Fruit fly (Drosophila melanogaster) whole organism, prepupa: ENCODE results near the gene Smr.

ENCODE experiments used
- Blimp-1 ChIP-seq: fragments of 200-800 bp; sonication (Bioruptor generic); optimal IDR thresholded peaks from 3 replicates; lab custom pipeline; 2017; ENCODE audit warnings: missing biosample characterization, missing genetic modification characterization, mild to moderate bottlenecking, moderate library complexity, missing genetic modification reagents
- CG10631 ChIP-seq: fragments of 200-800 bp; sonication (Bioruptor generic); optimal IDR thresholded peaks from 2 replicates; lab custom pipeline; 2016; ENCODE audit warnings: missing biosample characterization, missing genetic modification characterization
- CG10669 ChIP-seq: fragments of 200-800 bp; sonication (Bioruptor generic); optimal IDR thresholded peaks from 3 replicates; lab custom pipeline; 2018; ENCODE audit warnings: missing biosample characterization, mild to moderate bottlenecking, missing genetic modification characterization, moderate library complexity
- CG11294 ChIP-seq: fragments of 200-800 bp; sonication (Bioruptor generic); IDR thresholded peaks from 2 replicates; pipeline ENCODE4 v1.3.6; 2022; ENCODE audit warnings: missing biosample characterization, missing genetic modification characterization
- CG11762 ChIP-seq: fragments of 200-800 bp; sonication (Bioruptor generic); optimal IDR thresholded peaks from 3 replicates; lab custom pipeline; 2016; ENCODE audit warnings: missing biosample characterization, missing genetic modification characterization; ENCODE audit not compliant: insufficient read depth
- CG11902 ChIP-seq: fragments of 200-800 bp; sonication (Bioruptor generic); optimal IDR thresholded peaks from 3 replicates; lab custom pipeline; 2016; ENCODE audit warnings: missing biosample characterization, missing genetic modification characterization
- CG15336 ChIP-seq: fragments of 200-800 bp; sonication (Bioruptor generic); IDR thresholded peaks from 2 replicates; pipeline ENCODE4 v1.3.6; 2022; ENCODE audit warnings: missing biosample characterization, missing genetic modification characterization
- CG1621 ChIP-seq: fragments of 200-800 bp; sonication (Bioruptor generic); optimal IDR thresholded peaks from 3 replicates; lab custom pipeline; 2018; ENCODE audit warnings: missing biosample characterization, mild to moderate bottlenecking, missing genetic modification characterization
- CG16779 ChIP-seq: fragments of 200-800 bp; sonication (Bioruptor generic); optimal IDR thresholded peaks from 3 replicates; lab custom pipeline; 2017; ENCODE audit warnings: missing biosample characterization, mild to moderate bottlenecking, missing genetic modification characterization
- CG3032 ChIP-seq: fragments of 200-800 bp; optimal IDR thresholded peaks from 2 replicates; lab custom pipeline; 2019; ENCODE audit warnings: missing biosample characterization, mild to moderate bottlenecking, missing genetic modification characterization, moderate library complexity
- CG31627 ChIP-seq: fragments of 200-800 bp; sonication (Bioruptor generic); optimal IDR thresholded peaks from 3 replicates; lab custom pipeline; 2016; ENCODE audit warnings: missing biosample characterization, missing genetic modification characterization
- CG32006 ChIP-seq: fragments of 200-800 bp; sonication (Bioruptor generic); optimal IDR thresholded peaks from 3 replicates; lab custom pipeline; 2017; ENCODE audit warnings: missing biosample characterization, mild to moderate bottlenecking, missing genetic modification characterization
- CG34406 ChIP-seq: fragments of 200-800 bp; sonication (Bioruptor generic); optimal IDR thresholded peaks from 3 replicates; lab custom pipeline; 2016; ENCODE audit warnings: missing biosample characterization, missing genetic modification characterization
- CG3919 ChIP-seq: fragments of 200-800 bp; sonication (Bioruptor generic); optimal IDR thresholded peaks from 3 replicates; lab custom pipeline; 2016; ENCODE audit warnings: missing biosample characterization, missing genetic modification characterization
- CG4318 ChIP-seq: fragments of 200-800 bp; sonication (Bioruptor generic); optimal IDR thresholded peaks from 3 replicates; lab custom pipeline; 2017; ENCODE audit warnings: missing biosample characterization, mild to moderate bottlenecking, missing genetic modification characterization
- CG6163 ChIP-seq: fragments of 200-800 bp; sonication (Bioruptor generic); IDR thresholded peaks from 3 replicates; pipeline ENCODE4 v1.3.6; 2022; ENCODE audit warnings: missing biosample characterization, missing genetic modification characterization
- CG6276 ChIP-seq: fragments of 200-800 bp; sonication (Bioruptor generic); optimal IDR thresholded peaks from 2 replicates; lab custom pipeline; 2017; ENCODE audit warnings: missing biosample characterization, mild to moderate bottlenecking, missing genetic modification characterization
- CG6808 ChIP-seq: fragments of 200-800 bp; sonication (Bioruptor generic); optimal IDR thresholded peaks from 3 replicates; lab custom pipeline; 2017; ENCODE audit warnings: missing biosample characterization, missing genetic modification characterization, mild to moderate bottlenecking, moderate library complexity, missing genetic modification reagents
- CG6854 ChIP-seq: fragments of 200-800 bp; sonication (Bioruptor generic); optimal IDR thresholded peaks from 2 replicates; lab custom pipeline; 2017; ENCODE audit warnings: missing biosample characterization, mild to moderate bottlenecking, missing genetic modification characterization
- CG8119 ChIP-seq: fragments of 200-800 bp; sonication (Bioruptor generic); IDR thresholded peaks from 3 replicates; pipeline ENCODE4 v1.3.6; 2022; ENCODE audit warnings: missing biosample characterization, missing genetic modification characterization
- CG8319 ChIP-seq: fragments of 200-800 bp; sonication (Bioruptor generic); optimal IDR thresholded peaks from 3 replicates; lab custom pipeline; 2016; ENCODE audit warnings: missing biosample characterization, missing genetic modification characterization
- CG8632 ChIP-seq: fragments of 200-800 bp; sonication (Bioruptor generic); optimal IDR thresholded peaks from 3 replicates; lab custom pipeline; 2016; ENCODE audit warnings: missing biosample characterization, missing genetic modification characterization
- CG9139 ChIP-seq: fragments of 200-800 bp; sonication (Bioruptor generic); optimal IDR thresholded peaks from 3 replicates; lab custom pipeline; 2017; ENCODE audit warnings: missing biosample characterization, mild to moderate bottlenecking, missing genetic modification characterization
- Eip93F ChIP-seq: fragments of 200-800 bp; sonication (Bioruptor generic); optimal IDR thresholded peaks from 2 replicates; lab custom pipeline; 2016; ENCODE audit warnings: missing biosample characterization, mild to moderate bottlenecking, missing genetic modification characterization
- Ets21C ChIP-seq: fragments of 200-800 bp; sonication (Bioruptor generic); optimal IDR thresholded peaks from 3 replicates; lab custom pipeline; 2016; ENCODE audit warnings: missing biosample characterization, missing genetic modification characterization
- Ets96B ChIP-seq: fragments of 200-800 bp; optimal IDR thresholded peaks from 2 replicates; lab custom pipeline; 2019; ENCODE audit warnings: missing biosample characterization, mild to moderate bottlenecking, missing genetic modification characterization, moderate library complexity
- Gug ChIP-seq: fragments of 200-800 bp; sonication (Bioruptor generic); IDR thresholded peaks from 2 replicates; pipeline ENCODE4 v1.3.6; 2022; ENCODE audit warnings: missing biosample characterization, missing genetic modification characterization
- Hr38 ChIP-seq: sonication (Bioruptor generic); optimal IDR thresholded peaks from 2 replicates; lab custom pipeline; 2016; ENCODE audit warnings: missing biosample characterization, missing genetic modification characterization
- Hr39 ChIP-seq: fragments of 200-800 bp; sonication (Bioruptor generic); optimal IDR thresholded peaks from 2 replicates; lab custom pipeline; 2016; ENCODE audit warnings: missing biosample characterization, missing genetic modification characterization
- Lpt ChIP-seq: fragments of 200-800 bp; sonication (Bioruptor generic); optimal IDR thresholded peaks from 3 replicates; lab custom pipeline; 2016; ENCODE audit warnings: missing biosample characterization, missing genetic modification characterization
- Met ChIP-seq: fragments of 200-800 bp; sonication (Bioruptor generic); optimal IDR thresholded peaks from 3 replicates; lab custom pipeline; 2016; ENCODE audit warnings: missing biosample characterization, missing genetic modification characterization
- OdsH ChIP-seq: fragments of 200-800 bp; sonication (Bioruptor generic); optimal IDR thresholded peaks from 3 replicates; lab custom pipeline; 2016; ENCODE audit warnings: missing biosample characterization, missing genetic modification characterization
- Smox ChIP-seq: fragments of 200-800 bp; sonication (Bioruptor generic); optimal IDR thresholded peaks from 3 replicates; lab custom pipeline; 2016; ENCODE audit warnings: missing biosample characterization, missing genetic modification characterization
- Sox14 ChIP-seq: fragments of 200-800 bp; sonication (Bioruptor generic); optimal IDR thresholded peaks from 3 replicates; lab custom pipeline; 2016; ENCODE audit warnings: missing biosample characterization, missing genetic modification characterization
- Sox15 ChIP-seq: fragments of 200-800 bp; sonication (Bioruptor generic); optimal IDR thresholded peaks from 3 replicates; lab custom pipeline; 2016; ENCODE audit warnings: missing biosample characterization, missing genetic modification characterization
- achi ChIP-seq: fragments of 200-800 bp; sonication (Bioruptor generic); optimal IDR thresholded peaks from 3 replicates; lab custom pipeline; 2016; ENCODE audit warnings: missing biosample characterization, missing genetic modification characterization
- acj6 ChIP-seq: fragments of 200-800 bp; sonication (Bioruptor generic); optimal IDR thresholded peaks from 3 replicates; lab custom pipeline; 2016; ENCODE audit warnings: missing biosample characterization, missing genetic modification characterization
- dac ChIP-seq: fragments of 200-800 bp; sonication (Bioruptor generic); optimal IDR thresholded peaks from 2 replicates; lab custom pipeline; 2017; ENCODE audit warnings: missing biosample characterization, mild to moderate bottlenecking, missing genetic modification characterization
- dsx ChIP-seq: fragments of 200-800 bp; optimal IDR thresholded peaks from 3 replicates; lab custom pipeline; 2019; ENCODE audit warnings: missing biosample characterization, mild to moderate bottlenecking, missing genetic modification characterization, moderate library complexity; ENCODE audit not compliant: poor library complexity, severe bottlenecking
- eg ChIP-seq: fragments of 200-800 bp; sonication (Bioruptor generic); IDR thresholded peaks from 3 replicates; pipeline ENCODE4 v1.3.6; 2022; ENCODE audit warnings: missing biosample characterization, missing genetic modification characterization
- esn ChIP-seq: fragments of 200-800 bp; sonication (Bioruptor generic); optimal IDR thresholded peaks from 2 replicates; lab custom pipeline; 2016; ENCODE audit warnings: missing biosample characterization, mild to moderate bottlenecking, missing genetic modification characterization, moderate library complexity
- fd59A ChIP-seq: fragments of 200-800 bp; sonication (Bioruptor generic); optimal IDR thresholded peaks from 2 replicates; lab custom pipeline; 2017; ENCODE audit warnings: missing biosample characterization, mild to moderate bottlenecking, missing genetic modification characterization, missing genetic modification reagents
- fkh ChIP-seq: fragments of 200-800 bp; sonication (Bioruptor generic); optimal IDR thresholded peaks from 3 replicates; lab custom pipeline; 2017; ENCODE audit warnings: missing biosample characterization, mild to moderate bottlenecking, missing genetic modification characterization, moderate library complexity
- lz ChIP-seq: fragments of 200-800 bp; sonication (Bioruptor generic); optimal IDR thresholded peaks from 3 replicates; lab custom pipeline; 2016; ENCODE audit warnings: missing biosample characterization, missing genetic modification characterization
- net ChIP-seq: fragments of 200-800 bp; sonication (Bioruptor generic); optimal IDR thresholded peaks from 3 replicates; lab custom pipeline; 2016; ENCODE audit warnings: missing biosample characterization, missing genetic modification characterization
- pdm3 ChIP-seq: fragments of 200-800 bp; sonication (Bioruptor generic); optimal IDR thresholded peaks from 3 replicates; lab custom pipeline; 2016; ENCODE audit warnings: missing biosample characterization, missing genetic modification characterization
- salr ChIP-seq, 2 experiments: fragments of 200-800 bp; sonication (Bioruptor generic); optimal IDR thresholded peaks; 3 replicates each; lab custom pipeline; 2016 to 2018; ENCODE audit warnings: missing biosample characterization in 2 of 2, missing genetic modification characterization in 2 of 2, mild to moderate bottlenecking in 1 of 2
- spab ChIP-seq: fragments of 200-800 bp; sonication (Bioruptor generic); optimal IDR thresholded peaks from 2 replicates; lab custom pipeline; 2017; ENCODE audit warnings: missing biosample characterization, mild to moderate bottlenecking, missing genetic modification characterization, missing genetic modification reagents
- svp ChIP-seq: fragments of 200-800 bp; sonication (Bioruptor generic); peaks from one replicate; lab custom pipeline; 2016; ENCODE audit warnings: missing biosample characterization, missing genetic modification characterization
- vri ChIP-seq: fragments of 200-800 bp; sonication (Bioruptor generic); optimal IDR thresholded peaks from 3 replicates; lab custom pipeline; 2016; ENCODE audit warnings: missing biosample characterization, mild to moderate bottlenecking, missing genetic modification characterization

The Smr gene

dm6 chrX:12724287-12725186 lies 17.9 kb downstream of the Smr start:
- TF ChIP-seq CG9139 (peak; percentile 36), CG11902 (peak; percentile 9), Ets21C (GFP tag; lab: Kevin White, UChicago) (no peak), CG11294 (GFP tag; lab: Robert Waterston, UW) (no peak), CG6276 (GFP tag; lab: Kevin White, UChicago) (peak; percentile 47), OdsH (GFP tag; lab: Kevin White, UChicago) (peak; percentile 51), Lpt (no peak), Sox14 (peak; percentile 14), Hr38 (no peak), esn (GFP tag; lab: Kevin White, UChicago) (peak; percentile 32), CG6808 (peak; percentile 68), CG8119 (GFP tag; lab: Robert Waterston, UW) (peak; percentile 34; the same call in 1 of the 3 replicates), achi (GFP tag; lab: Kevin White, UChicago) (peak; percentile 37), CG4318 (GFP tag; lab: Kevin White, UChicago) (peak; percentile 50), fkh (GFP tag; lab: Kevin White, UChicago) (no peak), CG31627 (no peak), vri (GFP tag; lab: Kevin White, UChicago) (no peak), CG3032 (tag; lab: Kevin White, UChicago) (peak; percentile 30), acj6 (GFP tag; lab: Kevin White, UChicago) (peak; percentile 49), CG10669 (GFP tag; lab: Kevin White, UChicago) (peak; percentile 16), pdm3 (GFP tag; lab: Kevin White, UChicago) (peak; percentile 47), Ets96B (tag; lab: Kevin White, UChicago) (peak; percentile 36), CG15336 (GFP tag; lab: Robert Waterston, UW) (0 out of 2 replicates have a peak, but pooled peaks have one; percentile 21), Met (GFP tag; lab: Kevin White, UChicago) (peak; percentile 5), net (GFP tag; lab: Kevin White, UChicago) (no peak), dac (GFP tag; lab: Kevin White, UChicago) (peak; percentile 1), CG6854 (GFP tag; lab: Kevin White, UChicago) (no peak), CG6163 (GFP tag; lab: Robert Waterston, UW) (peak; percentile 60; the same call in 1 of the 3 replicates), Eip93F (GFP tag; lab: Kevin White, UChicago) (no peak), Hr39 (GFP tag; lab: Kevin White, UChicago) (peak; percentile 1), Smox (GFP tag; lab: Kevin White, UChicago) (peak; percentile 10), fd59A (GFP tag; lab: Kevin White, UChicago) (peak; percentile 37), Blimp-1 (GFP tag; lab: Kevin White, UChicago) (no peak), CG8632 (GFP tag; lab: Kevin White, UChicago) (peak; percentile 42), spab (GFP tag; lab: Kevin White, UChicago) (no peak), CG32006 (peak; percentile 74), CG1621 (tag; lab: Kevin White, UChicago) (peak; percentile 8), eg (peak; percentile 56; the same call in 1 of the 3 replicates), salr (GFP tag; optimal IDR thresholded peaks at IDR 0.05; lab: Kevin White, UChicago) (peak; percentile 4 to 72), CG34406 (GFP tag; lab: Kevin White, UChicago) (peak; percentile 15), CG10631 (GFP tag; lab: Kevin White, UChicago) (peak; percentile 62), CG16779 (tag; lab: Kevin White, UChicago) (no peak), CG11762 (GFP tag; lab: Kevin White, UChicago) (peak; percentile 48), Sox15 (GFP tag; lab: Kevin White, UChicago) (peak; percentile 19), lz (GFP tag; lab: Kevin White, UChicago) (peak; percentile 28), Gug (GFP tag; lab: Robert Waterston, UW) (no peak), dsx (GFP tag; lab: Kevin White, UChicago) (peak; percentile 74), CG8319 (GFP tag; lab: Kevin White, UChicago) (no peak), svp (GFP tag; lab: Kevin White, UChicago) (peak; percentile 76), CG3919 (GFP tag; lab: Kevin White, UChicago) (peak; percentile 27)
